Worm (Caenorhabditis elegans) whole organism, mixed stage, embryonic: ENCODE results near the gene F25G6.1.

ENCODE experiments used
- M03D4.4 ChIP-seq: sonication (generic microtip); optimal IDR thresholded peaks from 2 replicates; lab custom pipeline; 2017; ENCODE audit warnings: mild to moderate bottlenecking, missing genetic modification characterization, missing compliant biosample characterization
- bed-3 ChIP-seq: fragments of 200-800 bp; sonication (Bioruptor generic); optimal IDR thresholded peaks from 3 replicates; lab custom pipeline; 2018; ENCODE audit warnings: mild to moderate bottlenecking, missing genetic modification characterization, moderate library complexity, missing compliant biosample characterization
- blmp-1 ChIP-seq: fragments of 150-350 bp; optimal IDR thresholded peaks from 2 replicates; lab custom pipeline; 2014; ENCODE audit warnings: missing biosample characterization, missing genetic modification characterization
- ceh-43 ChIP-seq: fragments of 200-800 bp; sonication (Bioruptor generic); optimal IDR thresholded peaks from 2 replicates; lab custom pipeline; 2018; ENCODE audit warnings: mild to moderate bottlenecking, missing genetic modification characterization, moderate library complexity, missing compliant biosample characterization
- ceh-83 ChIP-seq: fragments of 200-800 bp; sonication (Bioruptor generic); optimal IDR thresholded peaks from 2 replicates; lab custom pipeline; 2018; ENCODE audit warnings: mild to moderate bottlenecking, missing genetic modification characterization, missing compliant biosample characterization
- ces-1 ChIP-seq: fragments of 150-350 bp; optimal IDR thresholded peaks from 2 replicates; lab custom pipeline; 2014; ENCODE audit warnings: missing biosample characterization, missing genetic modification reagents, missing genetic modification characterization
- cnd-1 ChIP-seq: fragments of 200-800 bp; sonication (Bioruptor generic); optimal IDR thresholded peaks from 2 replicates; lab custom pipeline; 2018; ENCODE audit warnings: mild to moderate bottlenecking, missing genetic modification characterization, missing compliant biosample characterization
- elt-1 ChIP-seq: sonication (generic microtip); optimal IDR thresholded peaks from 2 replicates; lab custom pipeline; 2017; ENCODE audit warnings: missing genetic modification characterization, mild to moderate bottlenecking, missing compliant biosample characterization, antibody characterized with exemption, moderate library complexity, borderline replicate concordance; ENCODE audit not compliant: insufficient read depth
- elt-3 ChIP-seq: fragments of 150-350 bp; optimal IDR thresholded peaks from 2 replicates; lab custom pipeline; 2014; ENCODE audit warnings: missing biosample characterization, missing genetic modification characterization
- flh-1 ChIP-seq: fragments of 200-800 bp; sonication (Bioruptor generic); optimal IDR thresholded peaks from 2 replicates; lab custom pipeline; 2018; ENCODE audit warnings: mild to moderate bottlenecking, missing genetic modification characterization, moderate library complexity, missing compliant biosample characterization
- ham-2 ChIP-seq: fragments of 200-800 bp; sonication (Bioruptor generic); optimal IDR thresholded peaks from 2 replicates; lab custom pipeline; 2018; ENCODE audit warnings: mild to moderate bottlenecking, missing genetic modification characterization, missing compliant biosample characterization
- hlh-1 ChIP-seq: fragments of 150-350 bp; optimal IDR thresholded peaks from 2 replicates; lab custom pipeline; 2014; ENCODE audit warnings: missing biosample characterization, missing genetic modification reagents, missing genetic modification characterization
- lin-13 ChIP-seq: fragments of 150-350 bp; optimal IDR thresholded peaks from 2 replicates; lab custom pipeline; 2014; ENCODE audit warnings: missing biosample characterization, missing genetic modification characterization
- lin-32 ChIP-seq: fragments of 200-800 bp; sonication (Bioruptor generic); optimal IDR thresholded peaks from 2 replicates; lab custom pipeline; 2018; ENCODE audit warnings: mild to moderate bottlenecking, missing genetic modification characterization, missing compliant biosample characterization
- mab-5 ChIP-seq: fragments of 150-350 bp; optimal IDR thresholded peaks from 2 replicates; lab custom pipeline; 2014; ENCODE audit warnings: missing biosample characterization, missing genetic modification characterization
- mep-1 ChIP-seq: fragments of 150-350 bp; optimal IDR thresholded peaks from 2 replicates; lab custom pipeline; 2017; ENCODE audit warnings: missing biosample characterization, missing genetic modification reagents, missing genetic modification characterization, inconsistent platforms
- mls-2 ChIP-seq: sonication (generic microtip); optimal IDR thresholded peaks from 2 replicates; lab custom pipeline; 2016; ENCODE audit warnings: mild to moderate bottlenecking, missing genetic modification characterization, moderate library complexity, missing compliant biosample characterization
- nhr-12 ChIP-seq: fragments of 150-350 bp; optimal IDR thresholded peaks from 2 replicates; lab custom pipeline; 2014; ENCODE audit warnings: missing biosample characterization, missing genetic modification characterization
- nhr-2 ChIP-seq: fragments of 150-350 bp; optimal IDR thresholded peaks from 2 replicates; lab custom pipeline; 2014; ENCODE audit warnings: missing biosample characterization, missing genetic modification characterization
- nhr-76 ChIP-seq: sonication (generic microtip); optimal IDR thresholded peaks from 2 replicates; lab custom pipeline; 2017; ENCODE audit warnings: missing biosample characterization, missing genetic modification characterization
- pha-4 ChIP-seq: fragments of 150-350 bp; optimal IDR thresholded peaks from 2 replicates; lab custom pipeline; 2018; ENCODE audit warnings: missing biosample characterization, missing genetic modification reagents, missing genetic modification characterization
- sem-2 ChIP-seq: fragments of 200-800 bp; sonication (Bioruptor generic); optimal IDR thresholded peaks from 2 replicates; lab custom pipeline; 2018; ENCODE audit warnings: mild to moderate bottlenecking, missing genetic modification characterization, missing compliant biosample characterization
- snpc-4 ChIP-seq: fragments of 150-350 bp; optimal IDR thresholded peaks from 2 replicates; lab custom pipeline; 2014; ENCODE audit warnings: missing biosample characterization, missing genetic modification characterization
- sptf-1 ChIP-seq: sonication (generic microtip); optimal IDR thresholded peaks from 2 replicates; lab custom pipeline; 2017; ENCODE audit warnings: mild to moderate bottlenecking, missing genetic modification characterization, moderate library complexity, missing compliant biosample characterization
- unc-120 ChIP-seq: sonication (generic microtip); optimal IDR thresholded peaks from 2 replicates; lab custom pipeline; 2017; ENCODE audit warnings: missing genetic modification characterization, missing compliant biosample characterization; ENCODE audit not compliant: poor library complexity, severe bottlenecking
- unc-39 ChIP-seq: fragments of 150-350 bp; optimal IDR thresholded peaks from 2 replicates; lab custom pipeline; 2014; ENCODE audit warnings: missing biosample characterization, missing genetic modification characterization
- unc-62 ChIP-seq: fragments of 150-350 bp; optimal IDR thresholded peaks from 2 replicates; lab custom pipeline; 2014; ENCODE audit warnings: missing biosample characterization, missing genetic modification reagents, missing genetic modification characterization
- zip-8 ChIP-seq: fragments of 150-350 bp; optimal IDR thresholded peaks from 2 replicates; lab custom pipeline; 2014; ENCODE audit warnings: missing biosample characterization, missing genetic modification characterization
- ztf-11 ChIP-seq: fragments of 150-350 bp; optimal IDR thresholded peaks from 2 replicates; lab custom pipeline; 2014; ENCODE audit warnings: missing biosample characterization, missing genetic modification characterization

Gene F25G6.1

ce11 chrV:8586472-8586871 is 11.6 kb downstream of the F25G6.1 start:
- TF ChIP-seq unc-62 (GFP tag; lab: Kevin White, UChicago) (no peak), unc-39 (tag; lab: Kevin White, UChicago) (no peak), pha-4 (tag; lab: Kevin White, UChicago) (no peak), M03D4.4 (tag; lab: Kevin White, UChicago) (no peak), ces-1 (no peak), mab-5 (tag; lab: Kevin White, UChicago) (no peak), nhr-12 (tag; lab: Kevin White, UChicago) (no peak), lin-32 (GFP tag; lab: Kevin White, UChicago) (no peak), blmp-1 (no peak), cnd-1 (tag; lab: Kevin White, UChicago) (no peak), snpc-4 (tag; lab: Kevin White, UChicago) (no peak), mls-2 (tag; lab: Kevin White, UChicago) (no peak), nhr-76 (tag; lab: Kevin White, UChicago) (no peak), lin-13 (tag; lab: Kevin White, UChicago) (no peak), ceh-43 (GFP tag; lab: Kevin White, UChicago) (no peak)

- TF ChIP-seq mab-5 (tag; lab: Kevin White, UChicago) (no peak), elt-3 (tag; lab: Kevin White, UChicago) (peak; percentile 51), bed-3 (no peak)
- TF ChIP-seq, all 35 proteins: peak for 1
Measured at ce11 chrV:8586920-8587319, 12.1 kb downstream of the F25G6.1 start.

DNA sequence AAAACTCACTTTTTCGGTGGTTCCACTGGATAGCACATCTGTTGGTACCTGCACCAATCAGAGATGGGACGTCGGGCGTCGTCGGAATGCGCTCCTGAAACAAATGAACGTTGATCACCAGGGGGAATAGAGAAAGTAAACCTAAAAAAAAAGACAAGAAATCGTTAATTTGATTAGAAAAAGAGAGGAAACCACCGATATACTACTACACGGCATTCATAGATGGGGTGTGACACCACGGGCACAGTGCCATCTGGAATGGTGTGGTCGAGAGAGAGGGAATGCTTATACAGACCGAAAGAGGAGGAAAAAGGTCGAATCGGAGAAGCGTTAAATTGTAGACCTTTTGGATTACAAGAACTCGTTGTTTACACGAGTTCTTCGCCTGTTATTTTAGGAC is 13.2 kb downstream of the F25G6.1 start, which contains the start of gene C10B5.3:
Gene C10B5.3 (minus strand): TSS at position 101 of the 400 bp plus-strand sequence.
- no peak for TF ChIP-seq mls-2 (tag; lab: Kevin White, UChicago)

- TF ChIP-seq mep-1 (no peak), blmp-1 (no peak), sptf-1 (tag; lab: Kevin White, UChicago) (no peak), unc-62 (GFP tag; lab: Kevin White, UChicago) (peak; percentile 59), lin-32 (GFP tag; lab: Kevin White, UChicago) (no peak), ces-1 (peak; percentile 86), bed-3 (no peak), cnd-1 (tag; lab: Kevin White, UChicago) (no peak), sem-2 (no peak)
- TF ChIP-seq, all 35 proteins: peak for 2
Measured at ce11 chrV:8592691-8593307, 17.9 kb downstream of the F25G6.1 start.

DNA sequence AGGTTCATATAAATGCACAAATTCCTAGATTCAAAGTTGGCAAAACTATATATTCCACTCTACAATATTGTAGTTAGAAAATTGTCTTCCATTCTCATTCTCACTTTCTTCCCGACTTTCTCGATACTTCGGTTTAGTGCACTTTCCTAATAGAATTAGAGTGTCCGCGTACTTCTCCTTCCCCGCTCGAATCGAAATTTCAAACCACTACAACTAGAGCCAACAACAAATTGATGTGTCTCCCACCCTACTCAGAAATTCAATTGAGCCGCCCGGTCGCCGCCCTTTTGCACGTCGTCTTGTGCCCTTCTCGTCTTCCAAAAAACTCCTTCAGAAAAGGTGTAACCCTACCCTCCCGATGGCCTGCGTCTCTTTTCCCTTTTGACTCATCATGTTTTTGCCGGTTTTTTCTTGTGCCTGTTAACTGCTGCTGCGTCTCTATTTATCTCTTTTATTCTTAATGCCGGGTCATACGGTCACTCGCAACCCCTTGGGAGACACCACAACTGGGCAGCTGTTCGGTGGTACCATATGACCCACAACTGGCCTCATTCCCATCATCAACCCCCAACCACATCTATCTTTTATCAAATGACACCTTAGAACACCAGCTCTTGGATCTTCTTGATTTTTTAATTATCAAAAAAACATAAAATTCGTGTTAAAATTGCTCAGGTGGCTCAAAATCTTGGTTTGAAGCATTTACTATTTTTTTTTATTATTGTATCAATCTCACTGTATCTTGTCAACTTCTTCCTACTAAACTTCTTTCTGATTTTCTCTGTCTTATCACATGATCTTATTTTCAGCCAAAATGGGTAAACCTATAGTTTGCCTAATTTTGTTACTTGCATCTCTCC is 19.5 kb downstream of the F25G6.1 start, which contains the start of gene tag-196:
Gene tag-196 (plus strand): TSS at position 810 of the 860 bp plus-strand sequence.
- TF ChIP-seq unc-120 (tag; lab: Kevin White, UChicago), result peak; percentile 20
- no peak for TF ChIP-seq flh-1 (GFP tag; lab: Kevin White, UChicago)
- TF ChIP-seq nhr-2, result peak; percentile 11
- TF ChIP-seq hlh-1 (tag; lab: Kevin White, UChicago), result peak; percentile 94
- no peak for TF ChIP-seq ztf-11 (tag; lab: Kevin White, UChicago)
- TF ChIP-seq unc-62 (GFP tag; lab: Kevin White, UChicago), result peak; percentile 11
- TF ChIP-seq cnd-1 (tag; lab: Kevin White, UChicago), result peak; percentile 10
- TF ChIP-seq ces-1, result peak; percentile 95

- TF ChIP-seq unc-62 (GFP tag; lab: Kevin White, UChicago) (no peak), nhr-12 (tag; lab: Kevin White, UChicago) (no peak), lin-13 (tag; lab: Kevin White, UChicago) (no peak), mls-2 (tag; lab: Kevin White, UChicago) (no peak), ham-2 (GFP tag; lab: Kevin White, UChicago) (no peak), elt-1 (tag; lab: Kevin White, UChicago) (no peak), ceh-83 (GFP tag; lab: Kevin White, UChicago) (no peak), sem-2 (no peak), flh-1 (GFP tag; lab: Kevin White, UChicago) (no peak), nhr-76 (tag; lab: Kevin White, UChicago) (no peak), ztf-11 (tag; lab: Kevin White, UChicago) (no peak), sptf-1 (tag; lab: Kevin White, UChicago) (no peak), zip-8 (tag; lab: Kevin White, UChicago) (no peak), mab-5 (tag; lab: Kevin White, UChicago) (no peak), ceh-43 (GFP tag; lab: Kevin White, UChicago) (no peak), elt-3 (tag; lab: Kevin White, UChicago) (no peak), mep-1 (no peak), ces-1 (no peak)
Measured at ce11 chrV:8599192-8599591, 24.3 kb downstream of the F25G6.1 start, which contains the start of gene F41E6.7. F41E6.7 (minus strand) TSS chrV:8599292.
